Worm (Caenorhabditis elegans): Measurements from ENCODE around the gene trcs-2.

DNA sequence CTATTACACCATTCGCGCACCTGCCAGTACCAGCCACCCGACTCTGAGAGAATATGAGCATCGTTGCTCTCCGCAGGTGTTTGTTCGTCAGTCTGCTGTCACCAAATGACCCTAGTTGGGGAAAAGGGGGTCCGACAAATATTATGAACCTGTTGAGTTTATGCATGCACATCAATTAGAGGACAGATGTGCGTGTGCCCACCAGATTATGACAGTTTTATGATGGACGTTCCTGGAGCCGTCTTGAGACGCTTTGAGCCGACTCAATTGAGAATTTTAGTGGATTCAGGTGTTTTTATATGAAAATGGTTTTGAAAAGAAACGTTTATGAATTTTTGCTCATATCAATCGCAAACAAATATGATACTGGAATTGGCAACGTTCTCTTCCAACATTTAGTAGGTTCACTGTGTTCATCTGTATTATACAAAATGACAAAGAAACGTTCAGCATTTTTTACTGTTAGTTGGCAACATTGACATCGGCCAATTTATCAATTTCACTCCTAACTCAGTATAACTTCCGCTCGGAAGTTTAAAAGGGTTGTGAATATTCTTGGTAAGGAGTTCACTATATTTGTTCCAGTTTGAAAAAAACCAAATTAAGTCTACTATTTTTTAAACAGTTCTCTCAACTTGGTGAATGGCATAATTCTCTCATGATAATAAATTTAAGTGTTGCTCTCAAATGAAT lies 25.1 kb downstream of the trcs-2 start:
- no peak for TF ChIP-seq hmbx-1 (tag; optimal IDR thresholded peaks at IDR 0.05)
- no peak for TF ChIP-seq ama-1 (optimal IDR thresholded peaks at IDR 0.05)
- TF ChIP-seq B0310.2 (tag; optimal IDR thresholded peaks at IDR 0.05), result no peak
- TF ChIP-seq pes-1 (GFP tag; IDR thresholded peaks at IDR 0.05), result no peak
- no peak for TF ChIP-seq ets-7 (tag; optimal IDR thresholded peaks at IDR 0.05)
- 0 out of 2 replicates have a peak, but pooled peaks have one; percentile 21 for TF ChIP-seq sea-1 (GFP tag; conservative IDR thresholded peaks at IDR 0.05)
- TF ChIP-seq scrt-1 (GFP tag; IDR thresholded peaks at IDR 0.05), result no peak

Data from whole organism, early embryonic.